Worm (Caenorhabditis elegans): ENCODE data around the gene T08A9.13.

ce11 chrX:7323604-7324003 lies 1.4 kb upstream of the T08A9.13 start:
- TF ChIP-seq pha-4 (tag; optimal IDR thresholded peaks at IDR 0.05) (no peak), ces-1 (GFP tag; optimal IDR thresholded peaks at IDR 0.05) (no peak), lsy-2 (tag; optimal IDR thresholded peaks at IDR 0.05) (no peak)
